Worm (Caenorhabditis elegans) whole organism, L1 larva: Measurements from ENCODE around the gene K07C5.13.
A peak's percentile ranks its signal among the peaks of the same experiment; 100 is the strongest.

Experiments used
- C04F5.9 ChIP-seq: sonication (generic microtip); optimal IDR thresholded peaks from 2 replicates; lab custom pipeline; 2016; ENCODE audit warnings: missing genetic modification characterization, missing compliant biosample characterization
- C16A3.4 ChIP-seq: fragments of 150-350 bp; optimal IDR thresholded peaks from 2 replicates; lab custom pipeline; 2014; ENCODE audit warnings: missing biosample characterization, missing genetic modification characterization
- Y116A8C.19 ChIP-seq: sonication (generic microtip); optimal IDR thresholded peaks from 2 replicates; lab custom pipeline; 2016; ENCODE audit warnings: missing compliant biosample characterization, missing genetic modification characterization, borderline replicate concordance
- aha-1 ChIP-seq: fragments of 150-350 bp; optimal IDR thresholded peaks from 2 replicates; lab custom pipeline; 2014; ENCODE audit warnings: missing biosample characterization, missing genetic modification characterization
- aly-2 ChIP-seq: fragments of 150-350 bp; optimal IDR thresholded peaks from 2 replicates; lab custom pipeline; 2014; ENCODE audit warnings: missing biosample characterization, missing genetic modification characterization
- ama-1 ChIP-seq: fragments of 150-350 bp; optimal IDR thresholded peaks from 2 replicates; lab custom pipeline; 2014
- blmp-1 ChIP-seq: fragments of 150-350 bp; optimal IDR thresholded peaks from 2 replicates; lab custom pipeline; 2014; ENCODE audit warnings: missing biosample characterization, missing genetic modification characterization
- ceh-63 ChIP-seq: fragments of 200-800 bp; sonication (Bioruptor generic); optimal IDR thresholded peaks from 2 replicates; lab custom pipeline; 2018; ENCODE audit warnings: mild to moderate bottlenecking, missing genetic modification characterization, missing compliant biosample characterization
- ceh-8 ChIP-seq: fragments of 200-800 bp; sonication (Bioruptor generic); optimal IDR thresholded peaks from 2 replicates; lab custom pipeline; 2018; ENCODE audit warnings: mild to moderate bottlenecking, missing genetic modification characterization, moderate library complexity, missing compliant biosample characterization
- ceh-82 ChIP-seq, 3 experiments: fragments of 150-350 bp in 1 of 3; sonication (generic microtip) in 2 of 3; optimal IDR thresholded peaks; 2 replicates each; lab custom pipeline; 2014 to 2017; ENCODE audit warnings: missing biosample characterization in 3 of 3, missing genetic modification characterization in 3 of 3
- efl-1 ChIP-seq, 4 experiments: fragments of 150-350 bp; optimal IDR thresholded peaks in 3 of 4; peaks in 1 of 4; 1 replicate in 1 of 4; 2 replicates in 3 of 4; lab custom pipeline; 2014; ENCODE audit warnings: missing biosample characterization in 2 of 4, missing genetic modification characterization in 2 of 4, missing genetic modification reagents in 2 of 4
- efl-3 ChIP-seq: fragments of 200-800 bp; sonication (Bioruptor generic); optimal IDR thresholded peaks from 2 replicates; lab custom pipeline; 2018; ENCODE audit warnings: mild to moderate bottlenecking, missing genetic modification characterization, missing compliant biosample characterization
- egl-13 ChIP-seq: sonication (generic microtip); optimal IDR thresholded peaks from 2 replicates; lab custom pipeline; 2016; ENCODE audit warnings: missing genotype, missing genetic modification reagents, missing genetic modification characterization, missing compliant biosample characterization
- egl-27 ChIP-seq, 2 experiments: fragments of 150-350 bp in 1 of 2; sonication (generic microtip); optimal IDR thresholded peaks; 3 replicates each; lab custom pipeline; 2017 to 2018; ENCODE audit warnings: missing biosample characterization in 2 of 2, missing genetic modification characterization in 2 of 2, missing genetic modification reagents in 2 of 2
- elt-3 ChIP-seq, 6 experiments: fragments of 150-350 bp in 1 of 6; sonication (generic microtip); optimal IDR thresholded peaks; 2 replicates each; lab custom pipeline; 2017 to 2018; ENCODE audit warnings: missing biosample characterization in 6 of 6, missing genetic modification characterization in 6 of 6, inconsistent platforms in 1 of 6
- ets-5 ChIP-seq: fragments of 200-800 bp; sonication (Bioruptor generic); IDR thresholded peaks from 2 replicates; pipeline ENCODE4 v1.3.6; 2022; ENCODE audit warnings: missing genetic modification characterization, missing compliant biosample characterization
- fkh-8 ChIP-seq: sonication (generic microtip); optimal IDR thresholded peaks from 2 replicates; lab custom pipeline; 2016; ENCODE audit warnings: mild to moderate bottlenecking, missing genetic modification characterization, missing compliant biosample characterization
- fos-1 ChIP-seq: fragments of 150-350 bp; optimal IDR thresholded peaks from 2 replicates; lab custom pipeline; 2014; ENCODE audit warnings: missing biosample characterization, missing genetic modification characterization
- grh-1 ChIP-seq: fragments of 200-800 bp; sonication (Bioruptor generic); IDR thresholded peaks from 2 replicates; pipeline ENCODE4 v1.3.6; 2022; ENCODE audit warnings: missing genetic modification reagents, missing genetic modification characterization, missing compliant biosample characterization
- hlh-4 ChIP-seq: sonication (generic microtip); optimal IDR thresholded peaks from 2 replicates; lab custom pipeline; 2016; ENCODE audit warnings: mild to moderate bottlenecking, missing genetic modification characterization, missing compliant biosample characterization
- hpl-2 ChIP-seq: fragments of 150-350 bp; optimal IDR thresholded peaks from 2 replicates; lab custom pipeline; 2014; ENCODE audit warnings: missing biosample characterization, missing genetic modification reagents, missing genetic modification characterization
- isw-1 ChIP-seq: fragments of 200-800 bp; sonication (Bioruptor generic); IDR thresholded peaks from 2 replicates; pipeline ENCODE4 v1.3.6; 2022; ENCODE audit warnings: missing genetic modification characterization, missing compliant biosample characterization
- jun-1 ChIP-seq: fragments of 150-350 bp; optimal IDR thresholded peaks from 2 replicates; lab custom pipeline; 2014; ENCODE audit warnings: missing biosample characterization, missing genetic modification reagents, missing genetic modification characterization
- lin-14 ChIP-seq: fragments of 200-800 bp; sonication (Bioruptor generic); optimal IDR thresholded peaks from 2 replicates; lab custom pipeline; 2018; ENCODE audit warnings: mild to moderate bottlenecking, missing genetic modification characterization, moderate library complexity, missing compliant biosample characterization
- lin-39 ChIP-seq: fragments of 150-350 bp; optimal IDR thresholded peaks from 2 replicates; lab custom pipeline; 2014; ENCODE audit warnings: missing biosample characterization, missing genetic modification reagents, missing genetic modification characterization
- lir-3 ChIP-seq: sonication (generic microtip); optimal IDR thresholded peaks from 2 replicates; lab custom pipeline; 2016; ENCODE audit warnings: mild to moderate bottlenecking, missing genetic modification characterization, moderate library complexity, missing compliant biosample characterization; ENCODE audit not compliant: poor library complexity
- lsy-2 ChIP-seq, 2 experiments: fragments of 150-350 bp; optimal IDR thresholded peaks; 2 replicates each; lab custom pipeline; 2014; ENCODE audit warnings: missing biosample characterization in 2 of 2, missing genetic modification characterization in 2 of 2
- mdl-1 ChIP-seq, 2 experiments: fragments of 150-350 bp; optimal IDR thresholded peaks; 2 replicates each; lab custom pipeline; 2014 to 2017; ENCODE audit warnings: missing biosample characterization in 2 of 2, missing genetic modification characterization in 2 of 2, inconsistent platforms in 1 of 2
- mep-1 ChIP-seq: fragments of 150-350 bp; optimal IDR thresholded peaks from 2 replicates; lab custom pipeline; 2014; ENCODE audit warnings: missing biosample characterization, missing genetic modification characterization
- nhr-11 ChIP-seq: fragments of 150-350 bp; optimal IDR thresholded peaks from 2 replicates; lab custom pipeline; 2014; ENCODE audit warnings: missing biosample characterization, missing genetic modification characterization
- nhr-19 ChIP-seq: fragments of 200-800 bp; sonication (Bioruptor generic); conservative IDR thresholded peaks from 2 replicates; pipeline ENCODE4 v1.3.6; 2022; ENCODE audit warnings: missing genetic modification characterization, missing compliant biosample characterization
- nhr-237 ChIP-seq: fragments of 150-350 bp; optimal IDR thresholded peaks from 2 replicates; lab custom pipeline; 2014; ENCODE audit warnings: missing biosample characterization, missing genetic modification characterization
- nhr-28 ChIP-seq: fragments of 150-350 bp; optimal IDR thresholded peaks from 2 replicates; lab custom pipeline; 2014; ENCODE audit warnings: missing biosample characterization, missing genetic modification characterization
- nhr-47 ChIP-seq: sonication (generic microtip); optimal IDR thresholded peaks from 2 replicates; lab custom pipeline; 2016; ENCODE audit warnings: mild to moderate bottlenecking, missing genetic modification characterization, moderate library complexity, missing compliant biosample characterization
- nhr-76 ChIP-seq: sonication (generic microtip); optimal IDR thresholded peaks from 2 replicates; lab custom pipeline; 2017; ENCODE audit warnings: missing biosample characterization, missing genetic modification characterization
- nhr-84 ChIP-seq: sonication (generic microtip); optimal IDR thresholded peaks from 2 replicates; lab custom pipeline; 2017; ENCODE audit warnings: missing biosample characterization, missing genetic modification characterization
- pag-3 ChIP-seq: sonication (generic microtip); optimal IDR thresholded peaks from 2 replicates; lab custom pipeline; 2017; ENCODE audit warnings: missing genetic modification characterization, mild to moderate bottlenecking, missing compliant biosample characterization, antibody characterized with exemption, borderline replicate concordance; ENCODE audit not compliant: insufficient read depth
- pax-3 ChIP-seq: fragments of 200-800 bp; sonication (Bioruptor generic); optimal IDR thresholded peaks from 2 replicates; lab custom pipeline; 2018; ENCODE audit warnings: mild to moderate bottlenecking, missing genetic modification characterization, moderate library complexity, missing compliant biosample characterization
- snpc-4 ChIP-seq: fragments of 150-350 bp; optimal IDR thresholded peaks from 2 replicates; lab custom pipeline; 2014; ENCODE audit warnings: missing biosample characterization, missing genetic modification characterization
- snu-23 ChIP-seq: sonication (generic microtip); optimal IDR thresholded peaks from 2 replicates; lab custom pipeline; 2016; ENCODE audit warnings: missing genetic modification characterization, missing compliant biosample characterization
- sox-4 ChIP-seq: sonication (generic microtip); optimal IDR thresholded peaks from 2 replicates; lab custom pipeline; 2016; ENCODE audit warnings: missing genetic modification characterization, missing compliant biosample characterization
- sptf-1 ChIP-seq: fragments of 150-350 bp; optimal IDR thresholded peaks from 2 replicates; lab custom pipeline; 2014; ENCODE audit warnings: missing biosample characterization, missing genetic modification characterization
- sup-37 ChIP-seq: fragments of 200-800 bp; sonication (Bioruptor generic); optimal IDR thresholded peaks from 2 replicates; lab custom pipeline; 2018; ENCODE audit warnings: mild to moderate bottlenecking, missing genetic modification characterization, missing compliant biosample characterization
- swsn-7 ChIP-seq: sonication (generic microtip); optimal IDR thresholded peaks from 2 replicates; lab custom pipeline; 2016; ENCODE audit warnings: missing genetic modification characterization, missing compliant biosample characterization
- tlp-1 ChIP-seq: fragments of 150-350 bp; optimal IDR thresholded peaks from 2 replicates; lab custom pipeline; 2014; ENCODE audit warnings: missing biosample characterization, missing genetic modification characterization
- unc-130 ChIP-seq: fragments of 150-350 bp; optimal IDR thresholded peaks from 2 replicates; lab custom pipeline; 2017; ENCODE audit warnings: missing biosample characterization, missing genetic modification characterization, inconsistent platforms
- unc-30 ChIP-seq: sonication (generic microtip); optimal IDR thresholded peaks from 2 replicates; lab custom pipeline; 2017; ENCODE audit warnings: missing biosample characterization, missing genetic modification characterization
- unc-62 ChIP-seq: fragments of 150-350 bp; optimal IDR thresholded peaks from 2 replicates; lab custom pipeline; 2014; ENCODE audit warnings: missing biosample characterization, missing genetic modification reagents, missing genetic modification characterization
- unc-98 ChIP-seq: fragments of 200-800 bp; sonication (Bioruptor generic); IDR thresholded peaks from 2 replicates; pipeline ENCODE4 v1.3.6; 2022; ENCODE audit warnings: missing genetic modification characterization, missing compliant biosample characterization
- vab-15 ChIP-seq: sonication (generic microtip); optimal IDR thresholded peaks from 2 replicates; lab custom pipeline; 2017; ENCODE audit warnings: missing genotype, mild to moderate bottlenecking, missing genetic modification characterization, missing compliant biosample characterization
- xbp-1 ChIP-seq: sonication (generic microtip); optimal IDR thresholded peaks from 2 replicates; lab custom pipeline; 2016; ENCODE audit warnings: missing genetic modification characterization, missing compliant biosample characterization
- zip-4 ChIP-seq: fragments of 200-800 bp; sonication (Bioruptor generic); optimal IDR thresholded peaks from 2 replicates; lab custom pipeline; 2018; ENCODE audit warnings: mild to moderate bottlenecking, missing genetic modification characterization, moderate library complexity, missing compliant biosample characterization
- ztf-4 ChIP-seq: fragments of 150-350 bp; optimal IDR thresholded peaks from 2 replicates; lab custom pipeline; 2014; ENCODE audit warnings: missing biosample characterization, missing genetic modification characterization

Gene K07C5.13

ce11 chrV:10352928-10353427 is 11.1 kb downstream of the K07C5.13 start, which contains the start of gene nol-56 (continued):
- peak; percentile 51 for TF ChIP-seq jun-1 (tag; lab: Kevin White, UChicago)
- peak; percentile 92 for TF ChIP-seq snu-23
- no peak for TF ChIP-seq unc-30 (tag; lab: Kevin White, UChicago)
- TF ChIP-seq nhr-76, result no peak
- peak in 2 of 6 experiments; percentile 44 to 47 for TF ChIP-seq elt-3 (tag; optimal IDR thresholded peaks at IDR 0.05; lab: Kevin White, UChicago)
- TF ChIP-seq nhr-237 (tag; lab: Kevin White, UChicago), result peak; percentile 28
- peak; percentile 97 for TF ChIP-seq mep-1
- no peak for TF ChIP-seq vab-15 (tag; lab: Kevin White, UChicago)
- TF ChIP-seq sox-4 (tag; lab: Kevin White, UChicago), result peak; percentile 85
- no peak for TF ChIP-seq aha-1 (tag; lab: Kevin White, UChicago)
- no peak for TF ChIP-seq tlp-1 (tag; lab: Kevin White, UChicago)
- TF ChIP-seq unc-98 (GFP tag; lab: Robert Waterston, UW), result no peak
- no peak for TF ChIP-seq pag-3 (tag; lab: Kevin White, UChicago)
- peak; percentile 47 for TF ChIP-seq zip-4
- no peak for TF ChIP-seq unc-62 (GFP tag; lab: Kevin White, UChicago)
- TF ChIP-seq xbp-1 (tag; lab: Kevin White, UChicago), result peak; percentile 92
- TF ChIP-seq lin-39 (tag; lab: Kevin White, UChicago), result peak; percentile 51
- TF ChIP-seq pax-3 (tag; lab: Kevin White, UChicago), result peak; percentile 49
- TF ChIP-seq egl-13 (tag; lab: Kevin White, UChicago), result peak; percentile 83
- peak; percentile 92 for TF ChIP-seq swsn-7 (tag; lab: Kevin White, UChicago)
- TF ChIP-seq fos-1, result peak; percentile 44
- TF ChIP-seq egl-27 (tag; optimal IDR thresholded peaks at IDR 0.05; lab: Kevin White, UChicago), result no peak
- peak; percentile 0 for TF ChIP-seq hpl-2 (GFP tag; lab: Kevin White, UChicago)
- no peak for TF ChIP-seq nhr-84 (tag; lab: Kevin White, UChicago)
- no peak for TF ChIP-seq ama-1 (lab: Kevin White, UChicago)
- no peak for TF ChIP-seq ceh-63 (GFP tag; lab: Kevin White, UChicago)
- TF ChIP-seq C16A3.4, result peak; percentile 87
- peak; percentile 45 for TF ChIP-seq aly-2
- peak; percentile 69 for TF ChIP-seq snpc-4
- peak; percentile 87 for TF ChIP-seq lin-14 (GFP tag; lab: Kevin White, UChicago)
- TF ChIP-seq grh-1 (GFP tag; lab: Robert Waterston, UW), result peak; percentile 70
- no peak for TF ChIP-seq nhr-11 (tag; lab: Kevin White, UChicago)
- no peak for TF ChIP-seq sup-37 (GFP tag; lab: Kevin White, UChicago)
- no peak for TF ChIP-seq ets-5 (GFP tag; lab: Robert Waterston, UW)
- TF ChIP-seq mdl-1 (tag; optimal IDR thresholded peaks at IDR 0.05; lab: Kevin White, UChicago), result peak in 1 of 2 experiments; percentile 73
- peak; percentile 88 for TF ChIP-seq lir-3 (tag; lab: Kevin White, UChicago)
- TF ChIP-seq nhr-28 (tag; lab: Kevin White, UChicago), result no peak
- peak; percentile 87 to 90 for TF ChIP-seq efl-1 (optimal IDR thresholded peaks at IDR 0.05; lab: Kevin White, UChicago)
- peak; percentile 84 to 98 for TF ChIP-seq efl-1 (GFP tag; optimal IDR thresholded peaks at IDR 0.05 in 1 of 2; lab: Kevin White, UChicago)
- no peak for TF ChIP-seq sptf-1 (tag; lab: Kevin White, UChicago)
- peak; percentile 82 for TF ChIP-seq isw-1 (GFP tag; lab: Robert Waterston, UW)
- TF ChIP-seq fkh-8 (tag; lab: Kevin White, UChicago), result peak; percentile 77
- peak; percentile 87 to 93 for TF ChIP-seq lsy-2 (tag; optimal IDR thresholded peaks at IDR 0.05; lab: Kevin White, UChicago)
- peak; percentile 84 for TF ChIP-seq nhr-19
- TF ChIP-seq Y116A8C.19 (tag; lab: Kevin White, UChicago), result peak; percentile 2
- TF ChIP-seq nhr-47 (tag; lab: Kevin White, UChicago), result peak; percentile 92
- peak; percentile 72 to 82 (median 73) for TF ChIP-seq ceh-82 (tag; optimal IDR thresholded peaks at IDR 0.05; lab: Kevin White, UChicago)
- no peak for TF ChIP-seq hlh-4
- peak; percentile 43 for TF ChIP-seq efl-3 (GFP tag; lab: Kevin White, UChicago)
- TF ChIP-seq unc-130, result peak; percentile 85
- TF ChIP-seq blmp-1 (tag; lab: Kevin White, UChicago), result peak; percentile 85
- TF ChIP-seq C04F5.9 (tag; lab: Kevin White, UChicago), result peak; percentile 74
- peak; percentile 54 for TF ChIP-seq ceh-8
- peak; percentile 42 for TF ChIP-seq ztf-4 (tag; lab: Kevin White, UChicago)
